Fruit fly (Drosophila melanogaster): ENCODE measurements around the gene CG34116.

CG34116 gene

dm6 chr3L:19815472-19816150 is 9.8 kb upstream of the CG34116 start, which contains the start of gene cyc:
TSS of gene cyc (minus strand) at chr3L:19815938.
- TF ChIP-seq CG8478 (optimal IDR thresholded peaks at IDR 0.05), result peak; percentile 33
- no peak for TF ChIP-seq Dll (optimal IDR thresholded peaks at IDR 0.05)

- TF ChIP-seq CG8478 (optimal IDR thresholded peaks at IDR 0.05) (no peak), pan (optimal IDR thresholded peaks at IDR 0.05) (no peak), Dll (optimal IDR thresholded peaks at IDR 0.05) (no peak), usp (GFP tag; optimal IDR thresholded peaks at IDR 0.05) (no peak), psq (optimal IDR thresholded peaks at IDR 0.05) (no peak), EcR (GFP tag; optimal IDR thresholded peaks at IDR 0.05) (no peak)
These were observed 7.5 kb upstream of the CG34116 start, which contains the start of gene Cyp305a1 for dm6 chr3L:19813075-19813903. TSS of gene Cyp305a1 (minus strand) at chr3L:19813339.

dm6 chr3L:19812491-19812890 is 6.7 kb upstream of the CG34116 start:
- TF ChIP-seq EcR (GFP tag; optimal IDR thresholded peaks at IDR 0.05) (no peak), CG8478 (optimal IDR thresholded peaks at IDR 0.05) (no peak), Dll (optimal IDR thresholded peaks at IDR 0.05) (no peak), pan (optimal IDR thresholded peaks at IDR 0.05) (no peak), psq (optimal IDR thresholded peaks at IDR 0.05) (no peak), usp (GFP tag; optimal IDR thresholded peaks at IDR 0.05) (no peak)

- TF ChIP-seq Dll (optimal IDR thresholded peaks at IDR 0.05), result no peak
- TF ChIP-seq CG8478 (optimal IDR thresholded peaks at IDR 0.05), result no peak
- no peak for TF ChIP-seq psq (optimal IDR thresholded peaks at IDR 0.05)
These were observed 1.7 kb upstream of the CG34116 start for dm6 chr3L:19807521-19807920.

dm6 chr3L:19807103-19807502 is 1.3 kb upstream of the CG34116 start, which contains the start of the genes CG14104 and Kap-alpha1:
TSS of gene CG14104 (minus strand) at chr3L:19807199.
TSS of gene Kap-alpha1 (plus strand) at chr3L:19807232.
- TF ChIP-seq pan (optimal IDR thresholded peaks at IDR 0.05) (no peak), psq (optimal IDR thresholded peaks at IDR 0.05) (no peak), Dll (optimal IDR thresholded peaks at IDR 0.05) (no peak), EcR (GFP tag; optimal IDR thresholded peaks at IDR 0.05) (no peak), usp (GFP tag; optimal IDR thresholded peaks at IDR 0.05) (no peak), CG8478 (optimal IDR thresholded peaks at IDR 0.05) (no peak)

dm6 chr3L:19804908-19805307 is 928 bp downstream of the CG34116 start, which contains the start of the genes TORIP and Ccdc58:
TSS of gene TORIP (minus strand) at chr3L:19805080.
TSS of gene Ccdc58 (plus strand) at chr3L:19805181.
- TF ChIP-seq Dll (optimal IDR thresholded peaks at IDR 0.05) (no peak), psq (optimal IDR thresholded peaks at IDR 0.05) (no peak), usp (GFP tag; optimal IDR thresholded peaks at IDR 0.05) (no peak), CG8478 (optimal IDR thresholded peaks at IDR 0.05) (no peak)

- TF ChIP-seq psq (optimal IDR thresholded peaks at IDR 0.05), result no peak
- TF ChIP-seq Dll (optimal IDR thresholded peaks at IDR 0.05), result no peak
These were observed 4.7 kb downstream of the CG34116 start, which contains the start of gene CG14102 for dm6 chr3L:19801105-19801504. TSS of gene CG14102 (minus strand) at chr3L:19801291.

dm6 chr3L:19798978-19799377 is 6.9 kb downstream of the CG34116 start, which contains the start of gene Ir76a:
TSS of gene Ir76a (plus strand) at chr3L:19799278.
- TF ChIP-seq EcR (GFP tag; optimal IDR thresholded peaks at IDR 0.05), result no peak

dm6 chr3L:19794203-19794802 is 11.5 kb downstream of the CG34116 start:
- TF ChIP-seq CG8478 (optimal IDR thresholded peaks at IDR 0.05) (no peak), Dll (optimal IDR thresholded peaks at IDR 0.05) (no peak), usp (GFP tag; optimal IDR thresholded peaks at IDR 0.05) (no peak), pan (optimal IDR thresholded peaks at IDR 0.05) (no peak)

dm6 chr3L:19793438-19793998 is 12.3 kb downstream of the CG34116 start, which contains the start of the genes CG42637, Gyc76C and SREBP:
TSS of gene CG42637 (minus strand) at chr3L:19793569.
TSS of gene Gyc76C (minus strand) at chr3L:19793569.
TSS of gene SREBP (plus strand) at chr3L:19793935.
- TF ChIP-seq EcR (GFP tag; optimal IDR thresholded peaks at IDR 0.05), result no peak

- TF ChIP-seq CG8478 (optimal IDR thresholded peaks at IDR 0.05), result no peak
- TF ChIP-seq psq (optimal IDR thresholded peaks at IDR 0.05), result no peak
- TF ChIP-seq EcR (GFP tag; optimal IDR thresholded peaks at IDR 0.05), result no peak
- TF ChIP-seq Dll (optimal IDR thresholded peaks at IDR 0.05), result no peak
- no peak for TF ChIP-seq pan (optimal IDR thresholded peaks at IDR 0.05)
- TF ChIP-seq usp (GFP tag; optimal IDR thresholded peaks at IDR 0.05), result no peak
These were observed 13.0 kb downstream of the CG34116 start for dm6 chr3L:19792717-19793437.

- TF ChIP-seq pan (optimal IDR thresholded peaks at IDR 0.05) (no peak), EcR (GFP tag; optimal IDR thresholded peaks at IDR 0.05) (no peak), CG8478 (optimal IDR thresholded peaks at IDR 0.05) (no peak), usp (GFP tag; optimal IDR thresholded peaks at IDR 0.05) (no peak), Dll (optimal IDR thresholded peaks at IDR 0.05) (peak; percentile 56)
These were observed 14.2 kb downstream of the CG34116 start for dm6 chr3L:19791688-19792073.
